Worm (Caenorhabditis elegans): ENCODE measurements around the gene ZK1290.5.

ZK1290.5 gene

ce11 chrII:7494155-7494554, 35.3 kb upstream of the ZK1290.5 start, which contains the start of gene R10H1.1:
R10H1.1 (plus strand) TSS chrII:7494455.
- TF ChIP-seq irx-1 (tag; optimal IDR thresholded peaks at IDR 0.05) (no peak), blmp-1 (tag; optimal IDR thresholded peaks at IDR 0.05) (peak; percentile 40)

- TF ChIP-seq ceh-63 (GFP tag; optimal IDR thresholded peaks at IDR 0.05) (no peak), blmp-1 (tag; optimal IDR thresholded peaks at IDR 0.05) (peak; percentile 63)
Observed at ce11 chrII:7496070-7496469, 33.4 kb upstream of the ZK1290.5 start, which contains the start of gene spi-1. spi-1 (plus strand) TSS chrII:7496247.

ce11 chrII:7499390-7499789, 30.1 kb upstream of the ZK1290.5 start, which contains the start of gene srab-14:
srab-14 (minus strand) TSS chrII:7499490.
- TF ChIP-seq grh-1 (GFP tag; IDR thresholded peaks at IDR 0.05) (no peak), rnt-1 (tag; optimal IDR thresholded peaks at IDR 0.05) (no peak), ets-5 (GFP tag; IDR thresholded peaks at IDR 0.05) (no peak), blmp-1 (tag; optimal IDR thresholded peaks at IDR 0.05) (no peak), sox-4 (tag; optimal IDR thresholded peaks at IDR 0.05) (no peak), isw-1 (GFP tag; IDR thresholded peaks at IDR 0.05) (no peak), nhr-12 (tag; optimal IDR thresholded peaks at IDR 0.05) (no peak), nhr-28 (tag; optimal IDR thresholded peaks at IDR 0.05) (no peak), fkh-4 (tag; optimal IDR thresholded peaks at IDR 0.05; ENCODE audit: borderline replicate concordance) (no peak), swsn-7 (tag; optimal IDR thresholded peaks at IDR 0.05) (no peak), zag-1 (tag; optimal IDR thresholded peaks at IDR 0.05) (no peak), unc-86 (tag; optimal IDR thresholded peaks at IDR 0.05) (no peak), xbp-1 (tag; optimal IDR thresholded peaks at IDR 0.05) (no peak), alr-1 (tag; optimal IDR thresholded peaks at IDR 0.05; ENCODE audit: borderline replicate concordance) (no peak), snpc-4 (tag; optimal IDR thresholded peaks at IDR 0.05) (no peak), aha-1 (tag; optimal IDR thresholded peaks at IDR 0.05) (no peak), dsc-1 (tag; optimal IDR thresholded peaks at IDR 0.05) (no peak), efl-1 (optimal IDR thresholded peaks at IDR 0.05) (no peak), efl-1 (GFP tag; optimal IDR thresholded peaks at IDR 0.05 in 1 of 2) (no peak), nhr-84 (tag; optimal IDR thresholded peaks at IDR 0.05) (no peak), fkh-10 (GFP tag; optimal IDR thresholded peaks at IDR 0.05) (no peak)

- no peak for TF ChIP-seq unc-62 (GFP tag; optimal IDR thresholded peaks at IDR 0.05)
- no peak for TF ChIP-seq elt-3 (tag; optimal IDR thresholded peaks at IDR 0.05)
- TF ChIP-seq efl-3 (GFP tag; optimal IDR thresholded peaks at IDR 0.05), result no peak
- TF ChIP-seq lin-13 (GFP tag; optimal IDR thresholded peaks at IDR 0.05), result no peak
- TF ChIP-seq unc-98 (GFP tag; IDR thresholded peaks at IDR 0.05), result no peak
- TF ChIP-seq lin-35 (GFP tag; optimal IDR thresholded peaks at IDR 0.05), result no peak
- no peak for TF ChIP-seq ama-1 (optimal IDR thresholded peaks at IDR 0.05)
- TF ChIP-seq irx-1 (tag; optimal IDR thresholded peaks at IDR 0.05), result no peak
- no peak for TF ChIP-seq rnt-1 (tag; optimal IDR thresholded peaks at IDR 0.05)
- no peak for TF ChIP-seq C34B4.2 (tag; optimal IDR thresholded peaks at IDR 0.05)
- TF ChIP-seq C16A3.4 (tag; optimal IDR thresholded peaks at IDR 0.05), result no peak
- TF ChIP-seq mab-9 (GFP tag; IDR thresholded peaks at IDR 0.05), result no peak
- TF ChIP-seq unc-130 (tag; optimal IDR thresholded peaks at IDR 0.05), result no peak
- no peak for TF ChIP-seq snu-23 (GFP tag; optimal IDR thresholded peaks at IDR 0.05)
- no peak for TF ChIP-seq hlh-17 (GFP tag; optimal IDR thresholded peaks at IDR 0.05; ENCODE audit: borderline replicate concordance)
- TF ChIP-seq nhr-71 (tag; optimal IDR thresholded peaks at IDR 0.05), result no peak
Observed at ce11 chrII:7505005-7505404, 24.4 kb upstream of the ZK1290.5 start, which contains the start of gene C28F5.1. C28F5.1 (plus strand) TSS chrII:7505305.

DNA sequence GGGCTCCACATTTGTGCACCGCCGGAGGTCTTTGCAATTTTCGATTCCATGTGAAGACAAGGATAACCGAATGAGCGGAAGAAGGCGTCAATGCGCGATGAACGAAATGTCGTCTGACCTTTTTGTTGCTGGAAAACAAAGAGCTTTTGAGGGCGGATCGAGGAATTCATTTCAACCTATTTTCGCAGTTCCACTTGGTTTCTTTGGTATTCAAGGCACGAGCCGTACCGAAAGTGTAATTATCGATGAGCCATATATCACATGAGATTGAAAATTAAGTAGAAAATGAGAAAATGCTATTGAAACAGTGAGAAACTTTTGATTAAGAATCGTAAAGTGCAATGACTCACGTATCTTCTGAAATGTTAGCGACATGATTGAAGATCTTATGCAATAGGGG, 10.2 kb upstream of the ZK1290.5 start, which contains the start of gene glb-9:
Gene glb-9 (minus strand): TSS at position 101 of the 400 bp plus-strand sequence.
- TF ChIP-seq lin-14 (GFP tag; optimal IDR thresholded peaks at IDR 0.05) (no peak), unc-62 (GFP tag; optimal IDR thresholded peaks at IDR 0.05) (no peak), blmp-1 (tag; optimal IDR thresholded peaks at IDR 0.05) (no peak), ztf-4 (tag; optimal IDR thresholded peaks at IDR 0.05) (no peak), ceh-63 (GFP tag; optimal IDR thresholded peaks at IDR 0.05) (no peak), unc-130 (tag; optimal IDR thresholded peaks at IDR 0.05) (no peak), unc-86 (tag; optimal IDR thresholded peaks at IDR 0.05) (no peak), hpl-2 (GFP tag; optimal IDR thresholded peaks at IDR 0.05) (no peak), nhr-11 (tag; optimal IDR thresholded peaks at IDR 0.05) (no peak), mep-1 (tag; optimal IDR thresholded peaks at IDR 0.05) (no peak), xbp-1 (tag; optimal IDR thresholded peaks at IDR 0.05) (no peak), ceh-8 (GFP tag; optimal IDR thresholded peaks at IDR 0.05) (no peak), nhr-19 (GFP tag; conservative IDR thresholded peaks at IDR 0.05) (no peak), unc-98 (GFP tag; IDR thresholded peaks at IDR 0.05) (no peak)

All from whole organism, L1 larva.